Fruit fly (Drosophila melanogaster): Measurements from ENCODE around the gene CG9330.

CG9330 gene

DNA sequence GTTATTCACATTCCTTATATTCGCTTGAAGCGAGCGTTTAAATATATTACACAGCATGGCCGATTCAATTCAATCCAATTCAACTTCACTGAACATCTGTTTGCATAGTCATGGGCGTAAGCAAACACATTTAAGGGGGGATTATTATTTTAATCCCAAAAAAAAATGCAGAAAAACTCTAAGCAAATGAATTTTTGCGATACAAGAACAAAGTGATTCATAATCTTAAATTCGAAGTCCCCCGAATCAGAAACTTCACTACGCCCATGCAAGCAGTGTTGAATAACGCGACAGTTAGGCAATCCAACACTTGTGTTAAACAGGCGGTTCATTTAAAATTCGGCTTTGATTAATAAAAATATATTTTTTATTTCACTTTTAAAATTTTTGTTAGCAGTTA, 4.4 kb downstream of the CG9330 start, which contains the start of gene CG14100 (continued):
- TF ChIP-seq CG17612 (GFP tag; IDR thresholded peaks at IDR 0.05) (peak; percentile 100), CG7963 (GFP tag; IDR thresholded peaks at IDR 0.05; ENCODE audit: partially characterized antibody) (no peak), CG1603 (tag; optimal IDR thresholded peaks at IDR 0.05) (peak; percentile 99), btn (GFP tag; optimal IDR thresholded peaks at IDR 0.05) (peak; percentile 100), Antp (GFP tag; optimal IDR thresholded peaks at IDR 0.05) (peak; percentile 100), CG12659 (GFP tag; optimal IDR thresholded peaks at IDR 0.05) (peak; percentile 100), CG30431 (GFP tag; optimal IDR thresholded peaks at IDR 0.05) (peak; percentile 100), CG18619 (GFP tag; optimal IDR thresholded peaks at IDR 0.05) (peak; percentile 100), CG4617 (GFP tag; optimal IDR thresholded peaks at IDR 0.05; ENCODE audit: borderline replicate concordance) (peak; percentile 100), CG9215 (GFP tag; IDR thresholded peaks at IDR 0.05) (peak; percentile 100), dm (GFP tag; optimal IDR thresholded peaks at IDR 0.05) (peak; percentile 100), CG14860 (GFP tag; IDR thresholded peaks at IDR 0.05; ENCODE audit: partially characterized antibody) (no peak), Dfd (GFP tag; optimal IDR thresholded peaks at IDR 0.05) (peak in 1 of 2 experiments; percentile 94), bcd (GFP tag; optimal IDR thresholded peaks at IDR 0.05) (peak; percentile 100), CG2875 (GFP tag; optimal IDR thresholded peaks at IDR 0.05) (peak; percentile 100), CG11695 (GFP tag; IDR thresholded peaks at IDR 0.05) (peak; percentile 100), Pdp1 (GFP tag; optimal IDR thresholded peaks at IDR 0.05) (peak; percentile 100), kay (GFP tag; optimal IDR thresholded peaks at IDR 0.05) (peak; percentile 100), toy (GFP tag; IDR thresholded peaks at IDR 0.05) (peak; percentile 100), CG16863 (GFP tag; optimal IDR thresholded peaks at IDR 0.05) (peak; percentile 100), sna (GFP tag; IDR thresholded peaks at IDR 0.05; ENCODE audit: partially characterized antibody) (no peak), Hmr (GFP tag; optimal IDR thresholded peaks at IDR 0.05) (peak; percentile 100), CG3281 (GFP tag; optimal IDR thresholded peaks at IDR 0.05) (peak; percentile 100), so (GFP tag; IDR thresholded peaks at IDR 0.05) (peak; percentile 100), Doc2 (GFP tag; IDR thresholded peaks at IDR 0.05) (peak; percentile 100), CG7928 (GFP tag; optimal IDR thresholded peaks at IDR 0.05) (peak; percentile 96), ind (GFP tag; optimal IDR thresholded peaks at IDR 0.05) (peak; percentile 100), croc (GFP tag; conservative IDR thresholded peaks at IDR 0.05) (peak; percentile 100), HLHmδ (GFP tag; optimal IDR thresholded peaks at IDR 0.05) (peak; percentile 52), CG12155 (GFP tag; optimal IDR thresholded peaks at IDR 0.05) (peak; percentile 100), z (GFP tag; IDR thresholded peaks at IDR 0.05) (peak; percentile 92), Deaf1 (tag; optimal IDR thresholded peaks at IDR 0.05) (peak; percentile 92), HHEX (GFP tag; optimal IDR thresholded peaks at IDR 0.05) (peak; percentile 100), CG10565 (GFP tag; optimal IDR thresholded peaks at IDR 0.05) (peak; percentile 100), klu (GFP tag; IDR thresholded peaks at IDR 0.05) (peak; percentile 100), grau (tag; optimal IDR thresholded peaks at IDR 0.05) (peak; percentile 100), seq (GFP tag; IDR thresholded peaks at IDR 0.05) (peak; percentile 100), CG8290 (GFP tag; optimal IDR thresholded peaks at IDR 0.05) (peak; percentile 100), CG8290 (tag; optimal IDR thresholded peaks at IDR 0.05) (peak; percentile 100), CG31441 (GFP tag; IDR thresholded peaks at IDR 0.05) (peak; percentile 100), hbn (GFP tag; IDR thresholded peaks at IDR 0.05; ENCODE audit: partially characterized antibody) (no peak), CG10462 (GFP tag; optimal IDR thresholded peaks at IDR 0.05) (peak; percentile 100), sim (GFP tag; IDR thresholded peaks at IDR 0.05) (peak; percentile 100), D (optimal IDR thresholded peaks at IDR 0.05) (no peak), D (GFP tag; optimal IDR thresholded peaks at IDR 0.05) (peak; percentile 100), CG10979 (tag; optimal IDR thresholded peaks at IDR 0.05) (peak; percentile 100), az2 (GFP tag; optimal IDR thresholded peaks at IDR 0.05) (peak; percentile 100), CG2678 (tag; optimal IDR thresholded peaks at IDR 0.05) (peak; percentile 100), CG8359 (GFP tag; optimal IDR thresholded peaks at IDR 0.05; ENCODE audit: borderline replicate concordance) (peak; percentile 98), CG6813 (GFP tag; optimal IDR thresholded peaks at IDR 0.05) (peak; percentile 100), CG10431 (GFP tag; optimal IDR thresholded peaks at IDR 0.05) (peak; percentile 99)
